Fruit fly (Drosophila melanogaster) whole organism, embryonic: ENCODE results near the gene CG3902.

Experiments used
- CG10543 ChIP-seq: fragments of 200-800 bp; sonication (Bioruptor generic); optimal IDR thresholded peaks from 3 replicates; lab custom pipeline; 2017; ENCODE audit warnings: missing biosample characterization, mild to moderate bottlenecking, missing genetic modification characterization, moderate library complexity
- CG11093 ChIP-seq: fragments of 200-800 bp; sonication (Bioruptor generic); IDR thresholded peaks from 3 replicates; pipeline ENCODE4 v1.3.6; 2022; ENCODE audit warnings: missing biosample characterization, missing genetic modification characterization
- CG1233 ChIP-seq: fragments of 200-800 bp; sonication (Bioruptor generic); optimal IDR thresholded peaks from 4 replicates; lab custom pipeline; 2018; ENCODE audit warnings: missing biosample characterization, mild to moderate bottlenecking, missing genetic modification characterization
- CG12942 ChIP-seq: fragments of 200-800 bp; sonication (Bioruptor generic); optimal IDR thresholded peaks from 3 replicates; lab custom pipeline; 2016; ENCODE audit warnings: missing biosample characterization, missing genetic modification characterization
- CG15269 ChIP-seq: fragments of 200-800 bp; sonication (Bioruptor generic); optimal IDR thresholded peaks from 2 replicates; lab custom pipeline; 2018; ENCODE audit warnings: missing biosample characterization, mild to moderate bottlenecking, missing genetic modification characterization, moderate library complexity
- CG18476 ChIP-seq: fragments of 200-800 bp; sonication (Bioruptor generic); optimal IDR thresholded peaks from 2 replicates; lab custom pipeline; 2016; ENCODE audit warnings: missing biosample characterization, mild to moderate bottlenecking, missing genetic modification characterization
- CG30431 ChIP-seq: fragments of 200-800 bp; sonication (Bioruptor generic); optimal IDR thresholded peaks from 2 replicates; lab custom pipeline; 2017; ENCODE audit warnings: missing biosample characterization, missing genetic modification characterization
- CG3163 ChIP-seq: fragments of 200-800 bp; sonication (Bioruptor generic); optimal IDR thresholded peaks from 3 replicates; lab custom pipeline; 2016; ENCODE audit warnings: missing biosample characterization, missing genetic modification characterization
- CG32532 ChIP-seq: fragments of 200-800 bp; sonication (Bioruptor generic); IDR thresholded peaks from 2 replicates; pipeline ENCODE4 v1.3.6; 2022; ENCODE audit warnings: missing biosample characterization, missing genetic modification characterization
- CG33213 ChIP-seq: fragments of 200-800 bp; sonication (Bioruptor generic); optimal IDR thresholded peaks from 3 replicates; lab custom pipeline; 2016; ENCODE audit warnings: missing biosample characterization, missing genetic modification characterization
- CG3407 ChIP-seq: fragments of 200-800 bp; sonication (Bioruptor generic); optimal IDR thresholded peaks from 2 replicates; lab custom pipeline; 2018; ENCODE audit warnings: missing biosample characterization, mild to moderate bottlenecking, missing genetic modification characterization
- CG4730 ChIP-seq: fragments of 200-800 bp; sonication (Bioruptor generic); IDR thresholded peaks from 2 replicates; pipeline ENCODE4 v1.3.6; 2022; ENCODE audit warnings: missing biosample characterization, missing genetic modification characterization
- CG4854 ChIP-seq: fragments of 200-800 bp; sonication (Bioruptor generic); optimal IDR thresholded peaks from 2 replicates; lab custom pipeline; 2016; ENCODE audit warnings: missing biosample characterization, missing genetic modification characterization, inconsistent platforms
- CG5953 ChIP-seq: fragments of 200-800 bp; sonication (Bioruptor generic); IDR thresholded peaks from 2 replicates; pipeline ENCODE4 v1.3.6; 2022; ENCODE audit warnings: missing biosample characterization, missing genetic modification characterization
- CG7357 ChIP-seq: fragments of 200-800 bp; sonication (Bioruptor generic); IDR thresholded peaks from 3 replicates; pipeline ENCODE4 v1.3.6; 2022; ENCODE audit warnings: missing biosample characterization, missing genetic modification characterization
- CG8281 ChIP-seq: fragments of 200-800 bp; sonication (Bioruptor generic); optimal IDR thresholded peaks from 2 replicates; lab custom pipeline; 2018; ENCODE audit warnings: missing biosample characterization, mild to moderate bottlenecking, missing genetic modification characterization, moderate library complexity
- CG9876 ChIP-seq: fragments of 200-800 bp; sonication (Bioruptor generic); optimal IDR thresholded peaks from 2 replicates; lab custom pipeline; 2016; ENCODE audit warnings: missing biosample characterization, missing genetic modification characterization
- CG9932 ChIP-seq: fragments of 200-800 bp; sonication (Bioruptor generic); IDR thresholded peaks from 2 replicates; pipeline ENCODE4 v1.3.6; 2022; ENCODE audit warnings: missing biosample characterization, missing genetic modification characterization
- CrebB ChIP-seq: fragments of 200-800 bp; sonication (Bioruptor generic); optimal IDR thresholded peaks from 3 replicates; lab custom pipeline; 2018; ENCODE audit warnings: missing biosample characterization, mild to moderate bottlenecking, missing genetic modification characterization
- Doc2 ChIP-seq: fragments of 200-800 bp; sonication (Bioruptor generic); IDR thresholded peaks from 2 replicates; pipeline ENCODE4 v1.3.6; 2022; ENCODE audit warnings: missing biosample characterization, missing genetic modification characterization
- E2f1 ChIP-seq: fragments of 200-800 bp; sonication (Bioruptor generic); IDR thresholded peaks from 2 replicates; pipeline ENCODE4 v1.3.6; 2022; ENCODE audit warnings: missing biosample characterization, missing genetic modification characterization
- HLHmδ ChIP-seq: fragments of 200-800 bp; sonication (Bioruptor generic); optimal IDR thresholded peaks from 2 replicates; lab custom pipeline; 2018; ENCODE audit warnings: missing biosample characterization, mild to moderate bottlenecking, missing genetic modification characterization, moderate library complexity
- Hey ChIP-seq: fragments of 200-800 bp; sonication (Bioruptor generic); optimal IDR thresholded peaks from 3 replicates; lab custom pipeline; 2018; ENCODE audit warnings: missing biosample characterization, mild to moderate bottlenecking, missing genetic modification characterization
- HmgZ ChIP-seq: fragments of 200-800 bp; sonication (Bioruptor generic); optimal IDR thresholded peaks from 2 replicates; lab custom pipeline; 2018; ENCODE audit warnings: missing biosample characterization, mild to moderate bottlenecking, missing genetic modification characterization
- Hr3 ChIP-seq: fragments of 200-800 bp; sonication (Bioruptor generic); optimal IDR thresholded peaks from 3 replicates; lab custom pipeline; 2016; ENCODE audit warnings: missing biosample characterization, missing genetic modification characterization
- Hsf ChIP-seq: fragments of 200-800 bp; sonication (Bioruptor generic); optimal IDR thresholded peaks from 3 replicates; lab custom pipeline; 2016; ENCODE audit warnings: missing biosample characterization, missing genetic modification characterization
- Mes4 ChIP-seq: fragments of 200-800 bp; sonication (Bioruptor generic); optimal IDR thresholded peaks from 2 replicates; lab custom pipeline; 2016; ENCODE audit warnings: missing biosample characterization, missing genetic modification characterization
- NC2α ChIP-seq: fragments of 200-800 bp; sonication (Bioruptor generic); optimal IDR thresholded peaks from 2 replicates; lab custom pipeline; 2016; ENCODE audit warnings: missing biosample characterization, missing genetic modification characterization
- NC2β ChIP-seq: fragments of 200-800 bp; sonication (Bioruptor generic); optimal IDR thresholded peaks from 2 replicates; lab custom pipeline; 2016; ENCODE audit warnings: missing biosample characterization, missing genetic modification characterization
- Poxn ChIP-seq: fragments of 200-800 bp; sonication (Bioruptor generic); IDR thresholded peaks from 2 replicates; pipeline ENCODE4 v1.3.6; 2022; ENCODE audit warnings: missing biosample characterization, missing genetic modification characterization
- Ravus ChIP-seq: fragments of 200-800 bp; sonication (Bioruptor generic); IDR thresholded peaks from 2 replicates; pipeline ENCODE4 v1.3.6; 2022; ENCODE audit warnings: missing biosample characterization, missing genetic modification characterization
- Rfx ChIP-seq: fragments of 200-800 bp; sonication (Bioruptor generic); IDR thresholded peaks from 2 replicates; pipeline ENCODE4 v1.3.6; 2022; ENCODE audit warnings: missing biosample characterization, missing genetic modification characterization
- Rx ChIP-seq: fragments of 200-800 bp; sonication (Bioruptor generic); IDR thresholded peaks from 2 replicates; pipeline ENCODE4 v1.3.6; 2022; ENCODE audit warnings: missing biosample characterization, missing genetic modification characterization
- Sin3A ChIP-seq: fragments of >200 bp; optimal IDR thresholded peaks from 2 replicates; lab custom pipeline; 2018
- Vsx1 ChIP-seq: fragments of 200-800 bp; sonication (Bioruptor generic); optimal IDR thresholded peaks from 2 replicates; lab custom pipeline; 2017; ENCODE audit warnings: missing biosample characterization, mild to moderate bottlenecking, missing genetic modification characterization, missing genetic modification reagents
- btn ChIP-seq: fragments of 200-800 bp; sonication (Bioruptor generic); optimal IDR thresholded peaks from 2 replicates; lab custom pipeline; 2016; ENCODE audit warnings: missing biosample characterization, missing genetic modification characterization
- cato ChIP-seq: fragments of 200-800 bp; sonication (Bioruptor generic); optimal IDR thresholded peaks from 2 replicates; lab custom pipeline; 2016; ENCODE audit warnings: missing biosample characterization, missing genetic modification characterization, borderline replicate concordance
- dati ChIP-seq: fragments of 200-800 bp; sonication (Bioruptor generic); IDR thresholded peaks from 2 replicates; pipeline ENCODE4 v1.3.6; 2022; ENCODE audit warnings: missing biosample characterization, missing genetic modification characterization
- ind ChIP-seq: fragments of 200-800 bp; sonication (Bioruptor generic); optimal IDR thresholded peaks from 3 replicates; lab custom pipeline; 2016; ENCODE audit warnings: missing biosample characterization, missing genetic modification characterization
- luna ChIP-seq: fragments of 200-800 bp; sonication (Bioruptor generic); optimal IDR thresholded peaks from 2 replicates; lab custom pipeline; 2016; ENCODE audit warnings: missing biosample characterization, missing genetic modification characterization
- peb ChIP-seq: fragments of 200-800 bp; sonication (Bioruptor generic); IDR thresholded peaks from 2 replicates; pipeline ENCODE4 v1.3.6; 2022; ENCODE audit warnings: missing biosample characterization, missing genetic modification characterization
- pita ChIP-seq: fragments of 200-800 bp; sonication (Bioruptor generic); optimal IDR thresholded peaks from 2 replicates; lab custom pipeline; 2017; ENCODE audit warnings: missing biosample characterization, mild to moderate bottlenecking, missing genetic modification characterization
- prd ChIP-seq, 3 experiments: fragments of >200 bp in 2 of 3; fragments of 200-800 bp in 1 of 3; sonication (Bioruptor generic) in 1 of 3; optimal IDR thresholded peaks in 2 of 3; IDR thresholded peaks in 1 of 3; 2 replicates in 2 of 3; 3 replicates in 1 of 3; pipeline versions ENCODE4 v1.3.6 to Lab custom; 2017 to 2022; ENCODE audit warnings: missing biosample characterization in 1 of 3, missing genetic modification characterization in 1 of 3
- psq ChIP-seq: fragments of 200-800 bp; sonication (Bioruptor generic); optimal IDR thresholded peaks from 2 replicates; lab custom pipeline; 2017; ENCODE audit warnings: missing biosample characterization, missing genetic modification characterization
- pum ChIP-seq: fragments of 200-800 bp; sonication (Bioruptor generic); optimal IDR thresholded peaks from 2 replicates; lab custom pipeline; 2016; ENCODE audit warnings: missing biosample characterization, missing genetic modification characterization
- rib ChIP-seq: fragments of 200-800 bp; sonication (Bioruptor generic); IDR thresholded peaks from 2 replicates; pipeline ENCODE4 v1.3.6; 2022; ENCODE audit warnings: missing biosample characterization, missing genetic modification characterization
- sna ChIP-seq: fragments of 200-800 bp; sonication (Bioruptor generic); IDR thresholded peaks from 2 replicates; pipeline ENCODE4 v1.3.6; 2022; ENCODE audit warnings: missing biosample characterization, missing genetic modification characterization; ENCODE audit not compliant: partially characterized antibody
- sob ChIP-seq: fragments of 200-800 bp; sonication (Bioruptor generic); IDR thresholded peaks from 2 replicates; pipeline ENCODE4 v1.3.6; 2022; ENCODE audit warnings: missing biosample characterization, missing genetic modification characterization
- stwl ChIP-seq: fragments of 200-800 bp; sonication (Bioruptor generic); optimal IDR thresholded peaks from 3 replicates; lab custom pipeline; 2018; ENCODE audit warnings: missing biosample characterization, mild to moderate bottlenecking, missing genetic modification characterization, moderate library complexity
- trh ChIP-seq: fragments of 200-800 bp; sonication (Bioruptor generic); optimal IDR thresholded peaks from 2 replicates; lab custom pipeline; 2016; ENCODE audit warnings: missing biosample characterization, missing genetic modification characterization

The CG3902 gene

DNA sequence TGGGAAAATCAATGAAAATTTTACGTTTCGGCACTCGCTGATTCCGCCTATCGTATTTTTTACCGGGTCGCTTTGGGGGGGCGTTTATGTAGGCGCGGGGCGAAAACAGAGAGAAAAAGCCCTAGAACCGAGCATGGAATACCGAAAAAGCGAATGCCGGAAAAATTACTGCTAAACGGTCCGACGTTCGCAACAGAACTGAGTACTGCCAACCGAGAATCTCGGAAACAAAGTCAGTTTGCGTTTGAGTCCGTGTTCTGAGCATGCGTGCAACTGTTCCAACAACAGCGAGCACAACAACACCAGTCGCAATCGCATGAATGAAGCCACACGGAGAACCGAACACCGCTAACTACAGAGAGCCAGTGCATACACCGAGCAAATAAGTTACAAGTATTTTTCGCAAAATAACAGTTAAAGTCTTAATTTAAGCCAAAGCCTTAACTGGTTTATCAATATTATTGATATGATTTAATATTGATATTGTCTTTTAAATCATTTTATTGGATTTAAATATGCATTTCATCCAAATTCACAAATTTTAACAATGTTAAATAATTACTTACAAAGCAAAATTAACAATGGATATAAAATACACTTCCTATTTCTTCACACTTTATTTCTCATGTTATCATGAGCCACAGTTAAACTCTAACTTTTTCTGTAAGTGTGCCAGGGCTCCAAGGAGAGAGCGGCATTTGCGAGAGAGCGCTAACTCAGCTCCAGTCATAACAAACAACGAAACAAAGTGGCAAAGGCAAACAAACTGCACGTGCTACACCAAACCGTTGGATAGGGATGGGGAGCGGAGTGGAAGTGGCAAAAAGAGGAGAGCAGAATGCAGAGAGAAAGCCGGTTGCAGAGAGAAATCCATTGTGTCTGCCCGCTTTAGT is 7.6 kb downstream of the CG3902 start, which contains the start of gene CG3961 (continued):
- peak; percentile 94 for TF ChIP-seq CG18476 (GFP tag; lab: Kevin White, UChicago)
- peak; percentile 94 for TF ChIP-seq CG30431 (GFP tag; lab: Kevin White, UChicago)
- TF ChIP-seq pum (GFP tag; lab: Kevin White, UChicago), result peak; percentile 87
- TF ChIP-seq cato (GFP tag; lab: Kevin White, UChicago), result peak; percentile 96
- TF ChIP-seq CG11093 (GFP tag; lab: Robert Waterston, UW), result peak; percentile 92
- peak; percentile 80 for TF ChIP-seq NC2α (GFP tag; lab: Kevin White, UChicago)
- TF ChIP-seq Doc2, result no peak
- TF ChIP-seq Rx (GFP tag; lab: Robert Waterston, UW), result peak; percentile 64
- TF ChIP-seq CG3407 (GFP tag; lab: Kevin White, UChicago), result peak; percentile 97
- peak; percentile 96 for TF ChIP-seq ind (GFP tag; lab: Kevin White, UChicago)
- TF ChIP-seq CG8281 (tag; lab: Kevin White, UChicago), result peak; percentile 91
- TF ChIP-seq CG33213, result peak; percentile 55
- peak; percentile 85 for TF ChIP-seq CG7357 (GFP tag; lab: Robert Waterston, UW)
- peak; percentile 95 for TF ChIP-seq CG10543
- TF ChIP-seq prd (optimal IDR thresholded peaks at IDR 0.05; lab: Kevin White, UChicago), result no peak
- peak; percentile 94 for TF ChIP-seq prd (GFP tag; IDR thresholded peaks at IDR 0.05; lab: Robert Waterston, UW)
- TF ChIP-seq CG3163 (GFP tag; lab: Kevin White, UChicago), result peak; percentile 72
- peak; percentile 90 for TF ChIP-seq E2f1
- no peak; the same call in 1 of the 2 replicates for TF ChIP-seq sna (GFP tag; lab: Robert Waterston, UW)
- TF ChIP-seq HLHmδ, result peak; percentile 97
- peak; percentile 79 for TF ChIP-seq CG32532 (GFP tag; lab: Robert Waterston, UW)
- peak; percentile 97 for TF ChIP-seq CG12942 (GFP tag; lab: Kevin White, UChicago)
- peak; percentile 94 for TF ChIP-seq peb
- TF ChIP-seq Poxn, result no peak
- TF ChIP-seq Hsf, result peak; percentile 96
- TF ChIP-seq CrebB (tag; lab: Kevin White, UChicago), result peak; percentile 93
- TF ChIP-seq pita (GFP tag; lab: Kevin White, UChicago), result no peak
- TF ChIP-seq Vsx1 (GFP tag; lab: Kevin White, UChicago), result peak; percentile 94
- TF ChIP-seq rib (GFP tag; lab: Robert Waterston, UW), result no peak
- TF ChIP-seq CG4854 (GFP tag; lab: Kevin White, UChicago), result peak; percentile 84
- peak; percentile 59 for TF ChIP-seq luna (GFP tag; lab: Kevin White, UChicago)
- peak; percentile 71 for TF ChIP-seq Ravus
- TF ChIP-seq HmgZ (tag; lab: Kevin White, UChicago), result peak; percentile 95
- peak; percentile 59 for TF ChIP-seq Hey (tag; lab: Kevin White, UChicago)
- TF ChIP-seq CG15269 (tag; lab: Kevin White, UChicago), result peak; percentile 97
- TF ChIP-seq psq (GFP tag; lab: Kevin White, UChicago), result peak; percentile 89
- peak; percentile 49 for TF ChIP-seq dati (GFP tag; lab: Robert Waterston, UW)
- peak; percentile 82 for TF ChIP-seq CG4730 (GFP tag; lab: Robert Waterston, UW)
- peak; percentile 97 for TF ChIP-seq CG1233 (GFP tag; lab: Kevin White, UChicago)
- peak; percentile 98 for TF ChIP-seq Hr3 (GFP tag; lab: Kevin White, UChicago)
- TF ChIP-seq CG5953 (GFP tag; lab: Robert Waterston, UW), result no peak
- peak; percentile 86 for TF ChIP-seq Mes4 (GFP tag; lab: Kevin White, UChicago)
- no peak for TF ChIP-seq Sin3A (lab: Kevin White, UChicago)
- peak; percentile 82; the same call in 1 of the 2 replicates for TF ChIP-seq Rfx (GFP tag; lab: Robert Waterston, UW)
- peak; percentile 72 for TF ChIP-seq CG9932
- TF ChIP-seq CG9876 (GFP tag; lab: Kevin White, UChicago), result peak; percentile 57
- peak; percentile 49 for TF ChIP-seq btn (GFP tag; lab: Kevin White, UChicago)
- TF ChIP-seq trh, result peak; percentile 92
- TF ChIP-seq stwl (tag; lab: Kevin White, UChicago), result peak; percentile 43
- peak; percentile 90 for TF ChIP-seq sob
- peak; percentile 89 for TF ChIP-seq NC2β (GFP tag; lab: Kevin White, UChicago)
